Worm (Caenorhabditis elegans): ENCODE measurements around the gene srj-14.

- TF ChIP-seq lin-15B (tag; optimal IDR thresholded peaks at IDR 0.05) (no peak), aha-1 (tag; optimal IDR thresholded peaks at IDR 0.05) (no peak), nhr-28 (tag; optimal IDR thresholded peaks at IDR 0.05) (no peak), nhr-11 (tag; optimal IDR thresholded peaks at IDR 0.05) (no peak), nhr-71 (tag; optimal IDR thresholded peaks at IDR 0.05) (no peak), tbx-2 (tag; optimal IDR thresholded peaks at IDR 0.05) (no peak), pqm-1 (tag; optimal IDR thresholded peaks at IDR 0.05) (no peak)
Measured at ce11 chrV:7414909-7415308, 45.4 kb downstream of the srj-14 start, which contains the start of gene F18E3.12.
